Fruit fly (Drosophila melanogaster) S2 (cell line): ENCODE measurements around the gene dpr2.

Experiments
- CG8478 ChIP-seq: fragments of >200 bp; optimal IDR thresholded peaks from 2 replicates; lab custom pipeline; 2018
- CTCF ChIP-seq, 2 experiments: fragments of >200 bp; optimal IDR thresholded peaks; 2 replicates each; lab custom pipeline; 2018

DNA sequence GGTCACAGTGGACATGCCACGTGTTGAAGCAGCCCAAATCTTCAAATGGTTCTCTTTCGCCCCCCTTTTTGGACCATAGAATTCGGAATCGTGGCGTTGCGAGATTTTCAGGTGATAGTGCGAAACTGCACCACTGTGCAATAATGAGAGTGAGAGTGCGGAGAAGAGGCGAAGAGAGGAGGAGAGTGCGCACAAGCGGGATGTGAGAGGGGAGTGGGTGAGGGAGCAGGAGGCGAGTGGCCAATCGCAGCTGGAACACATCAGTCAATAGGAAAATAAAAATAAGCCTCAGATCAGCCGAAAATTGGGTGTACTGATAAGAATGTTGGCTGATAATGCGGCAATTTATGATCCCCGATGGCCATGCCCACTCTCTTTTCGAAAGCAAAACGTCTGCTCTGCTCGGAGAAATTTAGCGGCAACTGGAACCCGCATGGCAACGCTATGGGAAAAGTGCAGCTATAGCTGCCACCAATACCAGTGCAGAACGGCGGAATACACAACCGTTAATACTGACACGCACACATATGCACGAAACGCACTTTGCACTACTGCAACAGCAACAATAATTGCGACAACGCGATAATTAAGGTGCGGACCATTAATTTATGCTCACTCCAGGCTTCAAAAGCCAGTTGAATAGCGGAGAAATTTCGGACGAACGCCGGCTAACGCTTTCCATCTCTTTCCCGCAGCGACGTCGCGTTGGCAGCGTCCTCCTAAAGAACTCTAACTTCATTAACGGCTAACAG lies 3.5 kb upstream of the dpr2 start:
- TF ChIP-seq CG8478 (lab: Kevin White, UChicago): no peak
- TF ChIP-seq CTCF (optimal IDR thresholded peaks at IDR 0.05; lab: Kevin White, UChicago): no peak
